Worm (Caenorhabditis elegans): Measurements from ENCODE around the gene pat-3.

The pat-3 gene

DNA sequence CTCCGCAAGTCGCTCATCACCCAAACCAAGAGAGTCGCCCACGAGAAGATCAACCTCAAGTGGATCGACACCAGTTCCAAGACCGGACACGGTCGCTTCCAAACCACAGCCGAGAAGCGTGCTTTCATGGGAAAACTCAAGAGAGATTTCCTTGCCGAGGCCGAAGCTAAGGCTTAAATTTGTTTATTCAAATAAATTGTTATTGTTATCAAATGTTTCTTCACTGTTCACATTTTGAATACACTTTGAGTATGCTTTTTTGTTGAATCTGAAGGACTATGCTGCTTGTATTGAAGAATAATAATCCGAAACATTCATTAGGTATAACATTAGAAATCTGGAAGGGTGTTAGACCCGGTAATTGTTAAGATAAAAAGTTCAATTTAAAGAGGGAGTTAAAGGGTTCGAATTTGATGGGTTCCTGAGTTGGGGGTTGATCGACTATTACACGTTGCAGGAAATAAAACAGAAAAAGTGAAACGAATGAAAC, 44.6 kb downstream of the pat-3 start (continued):
- TF ChIP-seq mxl-1 (tag; optimal IDR thresholded peaks at IDR 0.05) (peak; percentile 72), aptf-3 (GFP tag; IDR thresholded peaks at IDR 0.05) (peak; percentile 83; the same call in 1 of the 2 replicates), C06A6.2 (GFP tag; conservative IDR thresholded peaks at IDR 0.05) (no peak), bed-2 (GFP tag; IDR thresholded peaks at IDR 0.05) (no peak), rpc-1 (optimal IDR thresholded peaks at IDR 0.05) (no peak), rpc-1 (tag; optimal IDR thresholded peaks at IDR 0.05) (peak; percentile 21), nfyb-1 (GFP tag; IDR thresholded peaks at IDR 0.05) (peak; percentile 78), hlh-12 (tag; optimal IDR thresholded peaks at IDR 0.05) (peak; percentile 35), him-1 (tag; optimal IDR thresholded peaks at IDR 0.05) (peak; percentile 80)

DNA sequence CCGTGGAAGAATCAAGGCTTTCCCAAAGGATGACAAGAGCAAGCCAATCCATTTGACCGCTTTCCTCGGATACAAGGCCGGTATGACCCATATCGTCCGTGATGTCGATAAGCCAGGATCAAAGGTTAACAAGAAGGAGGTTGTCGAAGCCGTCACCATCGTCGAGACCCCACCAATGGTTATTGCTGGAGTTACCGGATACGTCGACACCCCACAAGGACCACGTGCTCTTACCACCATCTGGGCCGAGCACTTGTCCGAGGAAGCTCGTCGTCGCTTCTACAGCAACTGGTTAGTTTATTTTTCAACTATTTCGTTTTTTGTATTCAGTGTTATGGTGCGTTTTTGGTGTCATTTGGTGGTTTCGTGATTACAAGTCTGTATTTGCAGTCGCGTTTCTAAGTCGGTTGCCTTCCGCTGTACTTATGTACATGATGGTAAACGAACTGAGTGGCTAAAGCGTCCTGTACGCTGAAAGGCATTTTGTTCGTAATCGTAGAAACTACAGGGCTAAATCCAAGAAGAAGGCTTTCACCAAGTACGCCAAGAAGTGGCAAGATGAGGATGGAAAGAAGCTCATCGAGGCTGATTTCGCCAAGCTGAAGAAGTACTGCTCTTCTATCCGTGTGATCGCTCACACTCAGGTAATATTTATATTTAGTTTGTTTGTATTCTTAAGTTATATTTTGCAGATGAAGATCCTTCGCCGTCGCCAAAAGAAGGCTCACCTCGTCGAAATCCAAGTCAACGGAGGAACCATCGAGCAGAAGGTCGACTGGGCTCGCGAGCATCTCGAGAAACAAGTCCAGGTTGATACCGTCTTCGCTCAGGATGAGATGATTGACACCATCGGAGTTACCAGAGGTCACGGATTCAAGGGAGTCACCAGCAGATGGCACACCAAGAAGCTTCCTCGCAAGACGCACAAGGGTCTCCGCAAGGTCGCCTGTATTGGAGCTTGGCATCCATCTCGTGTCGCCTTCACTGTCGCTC, 45.7 kb downstream of the pat-3 start:
- TF ChIP-seq ekl-4 (GFP tag; IDR thresholded peaks at IDR 0.05) = peak; percentile 55
- no peak for TF ChIP-seq B0261.1 (tag; optimal IDR thresholded peaks at IDR 0.05)
- peak; percentile 29; the same call in 1 of the 2 replicates for TF ChIP-seq attf-6 (GFP tag; IDR thresholded peaks at IDR 0.05)
- TF ChIP-seq madf-3 (GFP tag; IDR thresholded peaks at IDR 0.05) = peak; percentile 43; the same call in 1 of the 2 replicates
- TF ChIP-seq ZK185.1 (tag; optimal IDR thresholded peaks at IDR 0.05; ENCODE audit: poor library complexity, severe bottlenecking) = no peak
- no peak for TF ChIP-seq Y53F4B.3 (GFP tag; IDR thresholded peaks at IDR 0.05)
- peak; percentile 59 for TF ChIP-seq zfh-2 (GFP tag; conservative IDR thresholded peaks at IDR 0.05)
- peak; percentile 11 for TF ChIP-seq efl-1 (GFP tag; optimal IDR thresholded peaks at IDR 0.05)
- TF ChIP-seq egl-44 (GFP tag; IDR thresholded peaks at IDR 0.05) = no peak
- TF ChIP-seq Y53G8AR.9 (GFP tag; conservative IDR thresholded peaks at IDR 0.05) = peak; percentile 34; the same call in 1 of the 2 replicates
- TF ChIP-seq nfya-2 (GFP tag; IDR thresholded peaks at IDR 0.05) = 0 out of 2 replicates have a peak, but pooled peaks have one; percentile 50
- TF ChIP-seq zim-3 (tag; optimal IDR thresholded peaks at IDR 0.05) = no peak
- 0 out of 2 replicates have a peak, but pooled peaks have one; percentile 51 for TF ChIP-seq Y79H2A.3 (GFP tag; conservative IDR thresholded peaks at IDR 0.05)
- no peak for TF ChIP-seq cebp-1 (GFP tag; IDR thresholded peaks at IDR 0.05)
- TF ChIP-seq cebp-1 (tag; optimal IDR thresholded peaks at IDR 0.05) = peak; percentile 3
- TF ChIP-seq ztf-18 (tag; optimal IDR thresholded peaks at IDR 0.05) = peak; percentile 37
- no peak for TF ChIP-seq lir-1 (GFP tag; conservative IDR thresholded peaks at IDR 0.05)
- TF ChIP-seq dox-1 (GFP tag; IDR thresholded peaks at IDR 0.05) = peak; percentile 29; the same call in 1 of the 2 replicates
- TF ChIP-seq lsl-1 (GFP tag; optimal IDR thresholded peaks at IDR 0.05) = peak; percentile 19
- peak; percentile 26; the same call in 1 of the 2 replicates for TF ChIP-seq ceh-40 (GFP tag; IDR thresholded peaks at IDR 0.05)
- peak; percentile 6; the same call in 1 of the 2 replicates for TF ChIP-seq B0336.3 (GFP tag; IDR thresholded peaks at IDR 0.05)

DNA sequence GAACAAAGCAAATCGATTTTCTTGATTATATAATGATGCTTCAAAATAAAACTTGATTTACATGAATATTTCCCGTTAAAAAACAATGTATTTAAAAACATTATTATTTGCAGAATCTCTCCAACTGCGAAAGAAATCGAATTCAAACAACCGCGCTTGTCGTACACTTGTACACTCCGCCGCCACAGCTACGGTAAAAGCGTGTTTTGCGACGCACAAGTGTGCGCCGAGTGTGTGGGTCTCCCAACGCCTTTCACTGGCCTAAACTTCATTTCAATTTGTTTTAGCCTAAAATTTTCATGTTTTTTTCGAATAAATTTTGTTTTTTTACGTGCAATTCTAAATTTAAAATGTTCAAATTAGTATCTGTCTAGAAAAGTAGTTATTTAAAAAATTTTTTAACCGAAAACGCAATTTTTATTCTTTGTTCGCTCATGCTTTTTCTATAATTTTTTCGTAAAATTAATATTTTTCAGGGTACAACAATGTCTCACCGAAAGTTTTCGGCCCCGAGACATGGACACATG, 46.5 kb downstream of the pat-3 start, which contains the start of gene rpl-3:
TSS of gene rpl-3 (plus strand) at position 477 of the 527 bp plus-strand sequence.
- peak; percentile 96 for TF ChIP-seq sptf-2 (GFP tag; optimal IDR thresholded peaks at IDR 0.05)
- peak; percentile 100 for TF ChIP-seq K11D2.4 (GFP tag; IDR thresholded peaks at IDR 0.05)
- peak; percentile 99 for TF ChIP-seq madf-6 (GFP tag; IDR thresholded peaks at IDR 0.05)
- peak; percentile 96 for TF ChIP-seq fkh-3 (tag; optimal IDR thresholded peaks at IDR 0.05)
- TF ChIP-seq lin-54 (GFP tag; optimal IDR thresholded peaks at IDR 0.05) = peak; percentile 100
- peak; percentile 100 for TF ChIP-seq ztf-22 (GFP tag; optimal IDR thresholded peaks at IDR 0.05)
- peak; percentile 100 for TF ChIP-seq mcd-1 (GFP tag; IDR thresholded peaks at IDR 0.05)
- TF ChIP-seq chd-7 (tag; optimal IDR thresholded peaks at IDR 0.05) = peak; percentile 100
- no peak for TF ChIP-seq nfya-1 (tag; optimal IDR thresholded peaks at IDR 0.05; ENCODE audit: borderline replicate concordance, insufficient read depth)
- peak; percentile 99 for TF ChIP-seq snpc-3.4 (tag; optimal IDR thresholded peaks at IDR 0.05)
- TF ChIP-seq nhr-80 (tag; optimal IDR thresholded peaks at IDR 0.05) = peak; percentile 100
- no peak for TF ChIP-seq sdz-38 (tag; optimal IDR thresholded peaks at IDR 0.05)
- peak; percentile 94 for TF ChIP-seq attf-3 (GFP tag; conservative IDR thresholded peaks at IDR 0.05)
- peak; percentile 100 for TF ChIP-seq atf-7 (tag; optimal IDR thresholded peaks at IDR 0.05)
- TF ChIP-seq rcor-1 (GFP tag; IDR thresholded peaks at IDR 0.05) = peak; percentile 100
- TF ChIP-seq sea-2 (GFP tag; IDR thresholded peaks at IDR 0.05) = peak; percentile 98

Measured in whole organism, young adult.